Worm (Caenorhabditis elegans): ENCODE data around the gene clec-151.

DNA sequence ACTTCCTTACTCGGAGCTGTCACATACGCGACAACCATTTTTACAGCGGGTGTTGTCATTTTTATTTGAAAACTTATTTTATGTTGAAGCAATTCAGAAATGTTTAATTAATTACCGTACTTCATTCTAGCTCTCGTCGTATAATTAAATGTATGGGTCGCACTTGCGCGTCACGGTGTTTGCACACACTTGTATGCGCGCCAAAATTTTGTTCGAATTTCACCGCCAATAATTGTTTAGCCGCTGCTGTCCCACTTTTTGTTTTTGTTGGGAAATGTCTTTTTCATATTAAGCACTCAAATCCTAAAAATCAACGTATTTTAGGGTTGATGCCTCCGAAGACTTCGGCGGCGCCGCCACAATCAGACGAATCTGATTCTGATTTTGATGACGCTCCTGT is 41.1 kb upstream of the clec-151 start, which contains the start of the genes F35G12.7 and smc-4:
- peak; percentile 40 for TF ChIP-seq F13C5.2 (tag; optimal IDR thresholded peaks at IDR 0.05)
- TF ChIP-seq hnd-1 (tag; optimal IDR thresholded peaks at IDR 0.05) = no peak

All from whole organism, early embryonic.